Fruit fly (Drosophila melanogaster) whole organism, embryonic: Measurements from ENCODE around the gene MTF-1.
A peak's percentile ranks its signal among the peaks of the same experiment; 100 is the strongest.

ENCODE experiments used
- Blimp-1 ChIP-seq: fragments of 200-800 bp; sonication (Bioruptor generic); optimal IDR thresholded peaks from 3 replicates; lab custom pipeline; 2018; ENCODE audit warnings: missing biosample characterization, missing genetic modification characterization, mild to moderate bottlenecking, moderate library complexity, missing genetic modification reagents
- CG10431 ChIP-seq: fragments of 200-800 bp; sonication (Bioruptor generic); optimal IDR thresholded peaks from 3 replicates; lab custom pipeline; 2018; ENCODE audit warnings: missing biosample characterization, mild to moderate bottlenecking, missing genetic modification characterization
- CG10654 ChIP-seq: fragments of 200-800 bp; sonication (Bioruptor generic); optimal IDR thresholded peaks from 2 replicates; lab custom pipeline; 2016; ENCODE audit warnings: missing biosample characterization, missing genetic modification characterization
- CG10979 ChIP-seq: fragments of 200-800 bp; sonication (Bioruptor generic); optimal IDR thresholded peaks from 2 replicates; lab custom pipeline; 2018; ENCODE audit warnings: missing biosample characterization, mild to moderate bottlenecking, missing genetic modification characterization, moderate library complexity
- CG11723 ChIP-seq: fragments of 200-800 bp; sonication (Bioruptor generic); optimal IDR thresholded peaks from 2 replicates; lab custom pipeline; 2017; ENCODE audit warnings: missing biosample characterization, mild to moderate bottlenecking, missing genetic modification characterization
- CG12219 ChIP-seq: fragments of 200-800 bp; sonication (Bioruptor generic); optimal IDR thresholded peaks from 3 replicates; lab custom pipeline; 2018; ENCODE audit warnings: missing biosample characterization, mild to moderate bottlenecking, missing genetic modification characterization
- CG15601 ChIP-seq: fragments of 200-800 bp; sonication (Bioruptor generic); optimal IDR thresholded peaks from 3 replicates; lab custom pipeline; 2019; ENCODE audit warnings: missing biosample characterization, mild to moderate bottlenecking, missing genetic modification characterization, moderate library complexity
- CG16815 ChIP-seq: fragments of 200-800 bp; sonication (Bioruptor generic); optimal IDR thresholded peaks from 3 replicates; lab custom pipeline; 2017; ENCODE audit warnings: missing biosample characterization, mild to moderate bottlenecking, missing genetic modification characterization
- CG17829 ChIP-seq: fragments of 200-800 bp; optimal IDR thresholded peaks from 2 replicates; lab custom pipeline; 2019; ENCODE audit warnings: missing biosample characterization, mild to moderate bottlenecking, missing genetic modification characterization, moderate library complexity
- CG1792 ChIP-seq: fragments of 200-800 bp; sonication (Bioruptor generic); optimal IDR thresholded peaks from 2 replicates; lab custom pipeline; 2016; ENCODE audit warnings: missing biosample characterization, missing genetic modification characterization
- CG18619 ChIP-seq: fragments of 200-800 bp; sonication (Bioruptor generic); optimal IDR thresholded peaks from 3 replicates; lab custom pipeline; 2017; ENCODE audit warnings: missing biosample characterization, mild to moderate bottlenecking, missing genetic modification characterization
- CG2199 ChIP-seq: fragments of 200-800 bp; sonication (Bioruptor generic); IDR thresholded peaks from 3 replicates; pipeline ENCODE4 v1.3.6; 2022; ENCODE audit warnings: missing biosample characterization, missing genetic modification characterization
- CG2875 ChIP-seq: fragments of 200-800 bp; sonication (Bioruptor generic); optimal IDR thresholded peaks from 2 replicates; lab custom pipeline; 2017; ENCODE audit warnings: missing biosample characterization, mild to moderate bottlenecking, missing genetic modification characterization, missing genetic modification reagents
- CG30020 ChIP-seq: fragments of 200-800 bp; optimal IDR thresholded peaks from 2 replicates; lab custom pipeline; 2019; ENCODE audit warnings: missing biosample characterization, mild to moderate bottlenecking, missing genetic modification characterization, moderate library complexity
- CG7271 ChIP-seq: fragments of 200-800 bp; sonication (Bioruptor generic); optimal IDR thresholded peaks from 2 replicates; lab custom pipeline; 2018; ENCODE audit warnings: missing biosample characterization, mild to moderate bottlenecking, missing genetic modification characterization, moderate library complexity
- CG7839 ChIP-seq: fragments of 200-800 bp; sonication (Bioruptor generic); optimal IDR thresholded peaks from 3 replicates; lab custom pipeline; 2018; ENCODE audit warnings: missing biosample characterization, mild to moderate bottlenecking, missing genetic modification characterization, moderate library complexity
- CG8290 ChIP-seq, 3 experiments: fragments of 200-800 bp; sonication (Bioruptor generic); optimal IDR thresholded peaks; 2 replicates each; lab custom pipeline; 2016 to 2019; ENCODE audit warnings: missing biosample characterization in 3 of 3, missing genetic modification characterization in 3 of 3, mild to moderate bottlenecking in 2 of 3, moderate library complexity in 1 of 3
- CG8924 ChIP-seq: fragments of 200-800 bp; optimal IDR thresholded peaks from 3 replicates; lab custom pipeline; 2019; ENCODE audit warnings: missing biosample characterization, mild to moderate bottlenecking, missing genetic modification characterization, moderate library complexity
- Camta ChIP-seq: fragments of 200-800 bp; sonication (Bioruptor generic); optimal IDR thresholded peaks from 2 replicates; lab custom pipeline; 2016; ENCODE audit warnings: missing biosample characterization, missing genetic modification characterization
- Dll ChIP-seq: fragments of 200-800 bp; sonication (Bioruptor generic); IDR thresholded peaks from 4 replicates; pipeline ENCODE4 v1.3.6; 2022; ENCODE audit warnings: missing biosample characterization, missing genetic modification characterization; ENCODE audit not compliant: partially characterized antibody
- Dref ChIP-seq: fragments of 200-800 bp; sonication (Bioruptor generic); IDR thresholded peaks from 2 replicates; pipeline ENCODE4 v1.3.6; 2022; ENCODE audit warnings: missing biosample characterization, missing genetic modification characterization
- Elba2 ChIP-seq: fragments of 200-800 bp; sonication (Bioruptor generic); optimal IDR thresholded peaks from 3 replicates; lab custom pipeline; 2016; ENCODE audit warnings: missing biosample characterization, missing genetic modification characterization
- H15 ChIP-seq: fragments of 200-800 bp; sonication (Bioruptor generic); IDR thresholded peaks from 3 replicates; pipeline ENCODE4 v1.3.6; 2022; ENCODE audit warnings: missing biosample characterization, missing genetic modification characterization
- HLH54F ChIP-seq: fragments of 200-800 bp; sonication (Bioruptor generic); optimal IDR thresholded peaks from 3 replicates; lab custom pipeline; 2016; ENCODE audit warnings: missing biosample characterization, missing genetic modification characterization
- Hey ChIP-seq: fragments of 200-800 bp; sonication (Bioruptor generic); optimal IDR thresholded peaks from 3 replicates; lab custom pipeline; 2018; ENCODE audit warnings: missing biosample characterization, mild to moderate bottlenecking, missing genetic modification characterization
- Mad ChIP-seq: fragments of 200-800 bp; sonication (Bioruptor generic); optimal IDR thresholded peaks from 2 replicates; lab custom pipeline; 2016; ENCODE audit warnings: missing biosample characterization, missing genetic modification characterization
- Meics ChIP-seq: fragments of 200-800 bp; sonication (Bioruptor generic); optimal IDR thresholded peaks from 2 replicates; lab custom pipeline; 2017; ENCODE audit warnings: missing biosample characterization, mild to moderate bottlenecking, missing genetic modification characterization
- NK7.1 ChIP-seq: fragments of 200-800 bp; sonication (Bioruptor generic); optimal IDR thresholded peaks from 3 replicates; lab custom pipeline; 2016; ENCODE audit warnings: missing biosample characterization, missing genetic modification characterization
- Spps ChIP-seq: fragments of 200-800 bp; sonication (Bioruptor generic); optimal IDR thresholded peaks from 2 replicates; lab custom pipeline; 2018; ENCODE audit warnings: missing biosample characterization, mild to moderate bottlenecking, missing genetic modification characterization
- Vsx1 ChIP-seq: fragments of 200-800 bp; sonication (Bioruptor generic); optimal IDR thresholded peaks from 2 replicates; lab custom pipeline; 2017; ENCODE audit warnings: missing biosample characterization, mild to moderate bottlenecking, missing genetic modification characterization, missing genetic modification reagents
- ase ChIP-seq: fragments of 200-800 bp; sonication (Bioruptor generic); IDR thresholded peaks from 3 replicates; pipeline ENCODE4 v1.3.6; 2022; ENCODE audit warnings: missing biosample characterization, missing genetic modification characterization
- bsh ChIP-seq, 2 experiments: fragments of 200-800 bp; sonication (Bioruptor generic); optimal IDR thresholded peaks; 2 replicates each; lab custom pipeline; 2017 to 2018; ENCODE audit warnings: mild to moderate bottlenecking in 2 of 2, missing biosample characterization in 2 of 2, missing genetic modification characterization in 2 of 2, moderate library complexity in 1 of 2
- cad ChIP-seq: fragments of >200 bp; optimal IDR thresholded peaks from 2 replicates; lab custom pipeline; 2017; ENCODE audit warnings: missing biosample characterization, missing genetic modification characterization
- dan ChIP-seq: fragments of 200-800 bp; sonication (Bioruptor generic); IDR thresholded peaks from 2 replicates; pipeline ENCODE4 v1.3.6; 2022; ENCODE audit warnings: missing biosample characterization, missing genetic modification characterization
- ftz-f1 ChIP-seq: fragments of 200-800 bp; sonication (Bioruptor generic); optimal IDR thresholded peaks from 2 replicates; lab custom pipeline; 2016; ENCODE audit warnings: missing biosample characterization, missing genetic modification characterization
- fu2 ChIP-seq: fragments of 200-800 bp; sonication (Bioruptor generic); optimal IDR thresholded peaks from 2 replicates; lab custom pipeline; 2016; ENCODE audit warnings: missing biosample characterization, missing genetic modification characterization
- hbn ChIP-seq: fragments of 200-800 bp; sonication (Bioruptor generic); IDR thresholded peaks from 2 replicates; pipeline ENCODE4 v1.3.6; 2022; ENCODE audit warnings: missing biosample characterization, missing genetic modification characterization; ENCODE audit not compliant: partially characterized antibody
- her ChIP-seq: fragments of 200-800 bp; sonication (Bioruptor generic); optimal IDR thresholded peaks from 2 replicates; lab custom pipeline; 2016; ENCODE audit warnings: missing biosample characterization, missing genetic modification characterization
- hkb ChIP-seq, 2 experiments: fragments of 200-800 bp in 1 of 2; fragments of >200 bp in 1 of 2; sonication (Bioruptor generic) in 1 of 2; IDR thresholded peaks in 1 of 2; optimal IDR thresholded peaks in 1 of 2; 2 replicates each; pipeline versions ENCODE4 v1.3.6 to Lab custom; 2017 to 2022; ENCODE audit warnings: missing biosample characterization in 1 of 2, missing genetic modification characterization in 1 of 2
- ind ChIP-seq: fragments of 200-800 bp; sonication (Bioruptor generic); optimal IDR thresholded peaks from 3 replicates; lab custom pipeline; 2016; ENCODE audit warnings: missing biosample characterization, missing genetic modification characterization
- jumu ChIP-seq: fragments of 200-800 bp; sonication (Bioruptor generic); optimal IDR thresholded peaks from 3 replicates; lab custom pipeline; 2016; ENCODE audit warnings: missing biosample characterization, missing genetic modification characterization
- nmo ChIP-seq: fragments of 200-800 bp; sonication (Bioruptor generic); optimal IDR thresholded peaks from 2 replicates; lab custom pipeline; 2018; ENCODE audit warnings: missing biosample characterization, mild to moderate bottlenecking, missing genetic modification characterization, moderate library complexity
- org-1 ChIP-seq: fragments of 200-800 bp; sonication (Bioruptor generic); optimal IDR thresholded peaks from 2 replicates; lab custom pipeline; 2017; ENCODE audit warnings: missing biosample characterization, missing genetic modification characterization
- pb ChIP-seq: fragments of 200-800 bp; sonication (Bioruptor generic); optimal IDR thresholded peaks from 3 replicates; lab custom pipeline; 2016; ENCODE audit warnings: missing biosample characterization, missing genetic modification characterization
- run ChIP-seq: fragments of 200-800 bp; sonication (Bioruptor generic); optimal IDR thresholded peaks from 3 replicates; lab custom pipeline; 2018; ENCODE audit warnings: missing biosample characterization, mild to moderate bottlenecking, missing genetic modification characterization
- schlank ChIP-seq: fragments of 200-800 bp; sonication (Bioruptor generic); optimal IDR thresholded peaks from 2 replicates; lab custom pipeline; 2018; ENCODE audit warnings: missing biosample characterization, mild to moderate bottlenecking, missing genetic modification characterization
- scrt ChIP-seq: fragments of 200-800 bp; sonication (Bioruptor generic); optimal IDR thresholded peaks from 2 replicates; lab custom pipeline; 2018; ENCODE audit warnings: missing biosample characterization, mild to moderate bottlenecking, missing genetic modification characterization, moderate library complexity
- toy ChIP-seq: fragments of 200-800 bp; sonication (Bioruptor generic); IDR thresholded peaks from 2 replicates; pipeline ENCODE4 v1.3.6; 2022; ENCODE audit warnings: missing biosample characterization, missing genetic modification characterization
- ttk ChIP-seq: fragments of 200-800 bp; sonication (Bioruptor generic); IDR thresholded peaks from 2 replicates; pipeline ENCODE4 v2.1.2; 2022; ENCODE audit warnings: missing biosample characterization, missing genetic modification characterization
- unc-4 ChIP-seq: fragments of 200-800 bp; sonication (Bioruptor generic); IDR thresholded peaks from 2 replicates; pipeline ENCODE4 v1.3.6; 2022; ENCODE audit warnings: missing biosample characterization, missing genetic modification characterization; ENCODE audit not compliant: partially characterized antibody

Gene MTF-1

dm6 chr3L:9397156-9397555 lies 33.0 kb upstream of the MTF-1 start (continued):
- TF ChIP-seq CG12219 (peak; percentile 30), ftz-f1 (GFP tag; lab: Kevin White, UChicago) (no peak), Elba2 (no peak), ase (no peak), CG15601 (tag; lab: Kevin White, UChicago) (peak; percentile 36), her (peak; percentile 71), CG2875 (GFP tag; lab: Kevin White, UChicago) (peak; percentile 6), org-1 (GFP tag; lab: Kevin White, UChicago) (peak; percentile 80), CG7271 (tag; lab: Kevin White, UChicago) (peak; percentile 28), Camta (GFP tag; lab: Kevin White, UChicago) (peak; percentile 68), Spps (tag; lab: Kevin White, UChicago) (peak; percentile 41), bsh (GFP tag; optimal IDR thresholded peaks at IDR 0.05; lab: Kevin White, UChicago) (peak in 1 of 2 experiments; percentile 4), hbn (GFP tag; lab: Robert Waterston, UW) (no peak), H15 (GFP tag; lab: Robert Waterston, UW) (no peak), CG10431 (no peak), ttk (GFP tag; lab: Robert Waterston, UW) (no peak), jumu (GFP tag; lab: Kevin White, UChicago) (no peak), CG8290 (GFP tag; optimal IDR thresholded peaks at IDR 0.05; lab: Kevin White, UChicago) (peak; percentile 53), CG8290 (tag; optimal IDR thresholded peaks at IDR 0.05; lab: Kevin White, UChicago) (peak in 1 of 2 experiments; percentile 91), schlank (tag; lab: Kevin White, UChicago) (peak; percentile 89), run (tag; lab: Kevin White, UChicago) (no peak), ind (GFP tag; lab: Kevin White, UChicago) (no peak), unc-4 (no peak), CG16815 (GFP tag; lab: Kevin White, UChicago) (no peak), hkb (optimal IDR thresholded peaks at IDR 0.05; lab: Kevin White, UChicago) (no peak), hkb (GFP tag; IDR thresholded peaks at IDR 0.05; lab: Robert Waterston, UW) (peak; percentile 67; the same call in 1 of the 2 replicates), Dll (no peak), Dref (GFP tag; lab: Robert Waterston, UW) (no peak), CG18619 (GFP tag; lab: Kevin White, UChicago) (peak; percentile 52), CG17829 (no peak), CG10654 (peak; percentile 71), CG2199 (GFP tag; lab: Robert Waterston, UW) (peak; percentile 47; the same call in 1 of the 3 replicates), scrt (GFP tag; lab: Kevin White, UChicago) (peak; percentile 82), toy (GFP tag; lab: Robert Waterston, UW) (peak; percentile 49; the same call in 1 of the 2 replicates), Blimp-1 (GFP tag; lab: Kevin White, UChicago) (peak; percentile 58), CG1792 (GFP tag; lab: Kevin White, UChicago) (peak; percentile 76), Vsx1 (GFP tag; lab: Kevin White, UChicago) (peak; percentile 83), CG30020 (tag; lab: Kevin White, UChicago) (no peak), pb (GFP tag; lab: Kevin White, UChicago) (no peak), dan (GFP tag; lab: Robert Waterston, UW) (no peak), CG11723 (GFP tag; lab: Kevin White, UChicago) (peak; percentile 46), Hey (peak; percentile 58), Meics (peak; percentile 90), NK7.1 (GFP tag; lab: Kevin White, UChicago) (peak; percentile 75), nmo (GFP tag; lab: Kevin White, UChicago) (no peak), fu2 (no peak), CG8924 (tag; lab: Kevin White, UChicago) (peak; percentile 25), CG10979 (tag; lab: Kevin White, UChicago) (no peak), CG7839 (tag; lab: Kevin White, UChicago) (peak; percentile 3), cad (GFP tag; lab: Kevin White, UChicago) (no peak), Mad (no peak), HLH54F (GFP tag; lab: Kevin White, UChicago) (peak; percentile 10)
